Worm (Caenorhabditis elegans) whole organism, midembryonic: Measurements from ENCODE around the gene F58E2.4.

Source experiments
- T22C8.4 ChIP-seq: fragments of 200-800 bp; sonication (Bioruptor generic); IDR thresholded peaks from 2 replicates; pipeline ENCODE4 v1.3.6; 2022; ENCODE audit warnings: missing genetic modification characterization, missing compliant biosample characterization
- flt-1 ChIP-seq: fragments of 200-800 bp; sonication (Bioruptor generic); IDR thresholded peaks from 2 replicates; pipeline ENCODE4 v1.3.6; 2022; ENCODE audit warnings: missing genetic modification characterization, missing compliant biosample characterization
- klf-2 ChIP-seq: fragments of 200-800 bp; sonication (Bioruptor generic); conservative IDR thresholded peaks from 2 replicates; pipeline ENCODE4 v1.3.6; 2022; ENCODE audit warnings: missing genetic modification reagents, missing genetic modification characterization, missing compliant biosample characterization
- tab-1 ChIP-seq: fragments of 200-800 bp; sonication (Bioruptor generic); IDR thresholded peaks from 2 replicates; pipeline ENCODE4 v1.3.6; 2022; ENCODE audit warnings: missing genetic modification characterization, missing compliant biosample characterization

ce11 chrIV:3418741-3419140 is 44.4 kb upstream of the F58E2.4 start:
- no peak for TF ChIP-seq klf-2
- no peak for TF ChIP-seq flt-1 (GFP tag; lab: Robert Waterston, UW)
- peak; percentile 59; the same call in 1 of the 2 replicates for TF ChIP-seq T22C8.4 (GFP tag; lab: Robert Waterston, UW)
- TF ChIP-seq tab-1 (GFP tag; lab: Robert Waterston, UW) = no peak
